Fruit fly (Drosophila melanogaster) whole organism, embryonic: Measurements from ENCODE around the gene CG1801.
A peak's percentile ranks its signal among the peaks of the same experiment; 100 is the strongest.

Experiments
- Ada2b ChIP-seq: fragments of 200-800 bp; sonication (Bioruptor generic); IDR thresholded peaks from 2 replicates; pipeline ENCODE4 v1.3.6; 2022; ENCODE audit warnings: missing biosample characterization, missing genetic modification characterization
- Antp ChIP-seq: fragments of 200-800 bp; sonication (Bioruptor generic); optimal IDR thresholded peaks from 3 replicates; lab custom pipeline; 2016; ENCODE audit warnings: missing biosample characterization, missing genetic modification characterization
- Atf6 ChIP-seq: fragments of 200-800 bp; sonication (Bioruptor generic); IDR thresholded peaks from 2 replicates; pipeline ENCODE4 v1.3.6; 2022; ENCODE audit warnings: missing biosample characterization, missing genetic modification characterization
- BEAF-32 ChIP-seq: fragments of 200-800 bp; sonication (Bioruptor generic); optimal IDR thresholded peaks from 3 replicates; lab custom pipeline; 2017; ENCODE audit warnings: missing biosample characterization, missing genetic modification characterization, mild to moderate bottlenecking, moderate library complexity, missing genetic modification reagents
- Blimp-1 ChIP-seq: fragments of 200-800 bp; sonication (Bioruptor generic); optimal IDR thresholded peaks from 3 replicates; lab custom pipeline; 2018; ENCODE audit warnings: missing biosample characterization, missing genetic modification characterization, mild to moderate bottlenecking, moderate library complexity, missing genetic modification reagents
- BtbVII ChIP-seq: fragments of 200-800 bp; sonication (Bioruptor generic); optimal IDR thresholded peaks from 3 replicates; lab custom pipeline; 2017; ENCODE audit warnings: missing biosample characterization, mild to moderate bottlenecking, missing genetic modification characterization
- CG10147 ChIP-seq: fragments of 200-800 bp; sonication (Bioruptor generic); optimal IDR thresholded peaks from 2 replicates; lab custom pipeline; 2019; ENCODE audit warnings: missing biosample characterization, mild to moderate bottlenecking, missing genetic modification characterization, moderate library complexity
- CG11247 ChIP-seq: fragments of 200-800 bp; sonication (Bioruptor generic); IDR thresholded peaks from 2 replicates; pipeline ENCODE4 v1.3.6; 2022; ENCODE audit warnings: missing biosample characterization, missing genetic modification characterization
- CG12219 ChIP-seq: fragments of 200-800 bp; sonication (Bioruptor generic); optimal IDR thresholded peaks from 3 replicates; lab custom pipeline; 2018; ENCODE audit warnings: missing biosample characterization, mild to moderate bottlenecking, missing genetic modification characterization
- CG15601 ChIP-seq: fragments of 200-800 bp; sonication (Bioruptor generic); optimal IDR thresholded peaks from 3 replicates; lab custom pipeline; 2019; ENCODE audit warnings: missing biosample characterization, mild to moderate bottlenecking, missing genetic modification characterization, moderate library complexity
- CG17361 ChIP-seq: fragments of 200-800 bp; sonication (Bioruptor generic); IDR thresholded peaks from 3 replicates; pipeline ENCODE4 v1.3.6; 2022; ENCODE audit warnings: missing biosample characterization, missing genetic modification characterization
- CG17568 ChIP-seq: fragments of 200-800 bp; sonication (Bioruptor generic); optimal IDR thresholded peaks from 2 replicates; lab custom pipeline; 2018; ENCODE audit warnings: missing biosample characterization, mild to moderate bottlenecking, missing genetic modification characterization, moderate library complexity
- CG18262 ChIP-seq: fragments of 200-800 bp; optimal IDR thresholded peaks from 3 replicates; lab custom pipeline; 2019; ENCODE audit warnings: missing biosample characterization, mild to moderate bottlenecking, missing genetic modification characterization, moderate library complexity
- CG2678 ChIP-seq: fragments of 200-800 bp; sonication (Bioruptor generic); optimal IDR thresholded peaks from 3 replicates; lab custom pipeline; 2019; ENCODE audit warnings: missing biosample characterization, mild to moderate bottlenecking, missing genetic modification characterization, moderate library complexity
- CG31224 ChIP-seq: fragments of 200-800 bp; sonication (Bioruptor generic); IDR thresholded peaks from 2 replicates; pipeline ENCODE4 v1.3.6; 2022; ENCODE audit warnings: missing biosample characterization, missing genetic modification characterization
- CG31388 ChIP-seq: fragments of 200-800 bp; sonication (Bioruptor generic); optimal IDR thresholded peaks from 2 replicates; lab custom pipeline; 2016; ENCODE audit warnings: missing biosample characterization, missing genetic modification characterization
- CG3163 ChIP-seq: fragments of 200-800 bp; sonication (Bioruptor generic); optimal IDR thresholded peaks from 3 replicates; lab custom pipeline; 2016; ENCODE audit warnings: missing biosample characterization, missing genetic modification characterization
- CG33213 ChIP-seq: fragments of 200-800 bp; sonication (Bioruptor generic); optimal IDR thresholded peaks from 3 replicates; lab custom pipeline; 2016; ENCODE audit warnings: missing biosample characterization, missing genetic modification characterization
- CG4282 ChIP-seq: fragments of 200-800 bp; sonication (Bioruptor generic); optimal IDR thresholded peaks from 2 replicates; lab custom pipeline; 2016; ENCODE audit warnings: missing biosample characterization, missing genetic modification characterization
- CG4854 ChIP-seq: fragments of 200-800 bp; sonication (Bioruptor generic); optimal IDR thresholded peaks from 2 replicates; lab custom pipeline; 2016; ENCODE audit warnings: missing biosample characterization, missing genetic modification characterization, inconsistent platforms
- CG6689 ChIP-seq: fragments of 200-800 bp; sonication (Bioruptor generic); IDR thresholded peaks from 2 replicates; pipeline ENCODE4 v1.3.6; 2022; ENCODE audit warnings: missing biosample characterization, missing genetic modification characterization
- CG6854 ChIP-seq: fragments of 200-800 bp; sonication (Bioruptor generic); optimal IDR thresholded peaks from 3 replicates; lab custom pipeline; 2017; ENCODE audit warnings: missing biosample characterization, mild to moderate bottlenecking, missing genetic modification characterization
- CG9437 ChIP-seq: fragments of 200-800 bp; sonication (Bioruptor generic); optimal IDR thresholded peaks from 2 replicates; lab custom pipeline; 2018; ENCODE audit warnings: missing biosample characterization, mild to moderate bottlenecking, missing genetic modification characterization
- CG9797 ChIP-seq: fragments of 200-800 bp; sonication (Bioruptor generic); optimal IDR thresholded peaks from 3 replicates; lab custom pipeline; 2018; ENCODE audit warnings: missing biosample characterization, mild to moderate bottlenecking, missing genetic modification characterization
- Drgx ChIP-seq: fragments of 200-800 bp; sonication (Bioruptor generic); IDR thresholded peaks from 2 replicates; pipeline ENCODE4 v1.3.6; 2022; ENCODE audit warnings: missing biosample characterization, missing genetic modification characterization
- Eip74EF ChIP-seq, 2 experiments: fragments of 200-800 bp in 1 of 2; fragments of >200 bp in 1 of 2; sonication (Bioruptor generic) in 1 of 2; optimal IDR thresholded peaks; 2 replicates each; lab custom pipeline; 2017 to 2019; ENCODE audit warnings: missing biosample characterization in 2 of 2, missing genetic modification characterization in 2 of 2, mild to moderate bottlenecking in 1 of 2, moderate library complexity in 1 of 2
- H2.0 ChIP-seq: fragments of 200-800 bp; sonication (Bioruptor generic); IDR thresholded peaks from 2 replicates; pipeline ENCODE4 v1.3.6; 2022; ENCODE audit warnings: missing biosample characterization, missing genetic modification characterization
- HLH3B ChIP-seq: fragments of 200-800 bp; sonication (Bioruptor generic); IDR thresholded peaks from 2 replicates; pipeline ENCODE4 v1.3.6; 2022; ENCODE audit warnings: missing biosample characterization, missing genetic modification characterization
- HLH54F ChIP-seq: fragments of 200-800 bp; sonication (Bioruptor generic); optimal IDR thresholded peaks from 3 replicates; lab custom pipeline; 2016; ENCODE audit warnings: missing biosample characterization, missing genetic modification characterization
- Mrtf ChIP-seq: fragments of 200-800 bp; sonication (Bioruptor generic); IDR thresholded peaks from 3 replicates; pipeline ENCODE4 v1.3.6; 2022; ENCODE audit warnings: missing biosample characterization, missing genetic modification characterization
- Neu2 ChIP-seq: fragments of 200-800 bp; sonication (Bioruptor generic); optimal IDR thresholded peaks from 3 replicates; lab custom pipeline; 2016; ENCODE audit warnings: missing biosample characterization, missing genetic modification characterization, borderline replicate concordance
- Sin3A ChIP-seq: fragments of >200 bp; optimal IDR thresholded peaks from 2 replicates; lab custom pipeline; 2018
- abd-A ChIP-seq: fragments of 200-800 bp; sonication (Bioruptor generic); optimal IDR thresholded peaks from 3 replicates; lab custom pipeline; 2019; ENCODE audit warnings: missing biosample characterization, mild to moderate bottlenecking, missing genetic modification characterization, moderate library complexity
- da ChIP-seq: fragments of 200-800 bp; sonication (Bioruptor generic); optimal IDR thresholded peaks from 2 replicates; lab custom pipeline; 2016; ENCODE audit warnings: missing biosample characterization, missing genetic modification characterization
- emc ChIP-seq: fragments of 200-800 bp; sonication (Bioruptor generic); optimal IDR thresholded peaks from 2 replicates; lab custom pipeline; 2016; ENCODE audit warnings: missing biosample characterization, missing genetic modification characterization
- exex ChIP-seq: fragments of 200-800 bp; sonication (Bioruptor generic); optimal IDR thresholded peaks from 4 replicates; lab custom pipeline; 2018; ENCODE audit warnings: missing biosample characterization, mild to moderate bottlenecking, missing genetic modification characterization, moderate library complexity
- fd3F ChIP-seq: fragments of 200-800 bp; sonication (Bioruptor generic); optimal IDR thresholded peaks from 2 replicates; lab custom pipeline; 2018; ENCODE audit warnings: missing biosample characterization, mild to moderate bottlenecking, missing genetic modification characterization, moderate library complexity
- fd96Cb ChIP-seq: fragments of 200-800 bp; sonication (Bioruptor generic); optimal IDR thresholded peaks from 2 replicates; lab custom pipeline; 2018; ENCODE audit warnings: missing biosample characterization, mild to moderate bottlenecking, missing genetic modification characterization, moderate library complexity
- gsb ChIP-seq: fragments of 200-800 bp; sonication (Bioruptor generic); IDR thresholded peaks from 2 replicates; pipeline ENCODE4 v1.3.6; 2022; ENCODE audit warnings: missing biosample characterization, missing genetic modification characterization
- kni ChIP-seq: fragments of 200-800 bp; sonication (Bioruptor generic); optimal IDR thresholded peaks from 3 replicates; lab custom pipeline; 2017; ENCODE audit warnings: mild to moderate bottlenecking, missing biosample characterization, missing genetic modification reagents, missing genetic modification characterization
- mld ChIP-seq: fragments of 200-800 bp; sonication (Bioruptor generic); IDR thresholded peaks from 3 replicates; pipeline ENCODE4 v1.3.6; 2022; ENCODE audit warnings: missing biosample characterization, missing genetic modification characterization; ENCODE audit not compliant: partially characterized antibody
- nmo ChIP-seq: fragments of 200-800 bp; sonication (Bioruptor generic); optimal IDR thresholded peaks from 2 replicates; lab custom pipeline; 2018; ENCODE audit warnings: missing biosample characterization, mild to moderate bottlenecking, missing genetic modification characterization, moderate library complexity
- pros ChIP-seq: fragments of 200-800 bp; sonication (Bioruptor generic); optimal IDR thresholded peaks from 3 replicates; lab custom pipeline; 2019; ENCODE audit warnings: missing biosample characterization, mild to moderate bottlenecking, missing genetic modification characterization, moderate library complexity
- stc ChIP-seq: fragments of 200-800 bp; sonication (Bioruptor generic); IDR thresholded peaks from 2 replicates; pipeline ENCODE4 v1.3.6; 2022; ENCODE audit warnings: missing biosample characterization, missing genetic modification characterization
- stwl ChIP-seq: fragments of 200-800 bp; sonication (Bioruptor generic); optimal IDR thresholded peaks from 3 replicates; lab custom pipeline; 2018; ENCODE audit warnings: missing biosample characterization, mild to moderate bottlenecking, missing genetic modification characterization, moderate library complexity
- tio ChIP-seq: fragments of 200-800 bp; sonication (Bioruptor generic); optimal IDR thresholded peaks from 2 replicates; lab custom pipeline; 2017; ENCODE audit warnings: missing biosample characterization, missing genetic modification characterization, inconsistent platforms
- tx ChIP-seq: fragments of 200-800 bp; sonication (Bioruptor generic); optimal IDR thresholded peaks from 2 replicates; lab custom pipeline; 2016; ENCODE audit warnings: missing biosample characterization, missing genetic modification characterization
- unpg ChIP-seq: fragments of 200-800 bp; sonication (Bioruptor generic); optimal IDR thresholded peaks from 3 replicates; lab custom pipeline; 2018; ENCODE audit warnings: missing biosample characterization, mild to moderate bottlenecking, missing genetic modification characterization, moderate library complexity
- vnd ChIP-seq: fragments of 200-800 bp; sonication (Bioruptor generic); IDR thresholded peaks from 3 replicates; pipeline ENCODE4 v1.3.6; 2022; ENCODE audit warnings: missing biosample characterization, missing genetic modification characterization; ENCODE audit not compliant: partially characterized antibody
- zen2 ChIP-seq: fragments of 200-800 bp; sonication (Bioruptor generic); IDR thresholded peaks from 3 replicates; pipeline ENCODE4 v1.3.6; 2022; ENCODE audit warnings: missing biosample characterization, missing genetic modification characterization; ENCODE audit not compliant: partially characterized antibody

CG1801 gene

DNA sequence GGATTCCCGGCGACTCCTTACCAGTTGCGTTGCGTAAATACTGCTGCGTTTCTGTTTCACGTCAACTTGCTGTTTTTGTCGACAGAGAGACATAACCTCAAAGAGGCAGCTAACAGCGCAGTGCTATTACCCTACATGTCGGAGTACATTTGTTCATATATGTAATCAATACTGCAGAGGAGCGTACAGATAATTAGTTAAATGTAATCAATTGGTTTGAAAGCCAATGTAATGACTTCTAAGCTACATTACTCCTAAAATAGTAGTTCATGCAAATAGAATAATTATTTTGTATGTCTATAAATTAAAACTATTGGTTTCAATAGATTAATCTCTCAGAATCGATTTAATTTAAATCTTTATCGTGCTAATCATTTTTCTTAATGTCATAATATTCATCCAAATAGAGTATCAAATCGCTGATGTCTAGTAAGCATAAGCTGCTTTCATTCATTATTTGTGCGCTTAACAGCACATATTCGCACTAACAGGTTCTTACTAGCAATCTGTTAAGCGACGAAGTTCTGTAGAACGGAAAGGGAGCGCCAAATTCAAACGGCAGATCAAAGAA, 2.0 kb upstream of the CG1801 start, which contains the start of the genes SLIRP1 and anox (continued):
- TF ChIP-seq gsb (GFP tag; lab: Robert Waterston, UW) (peak; percentile 58), CG6854 (peak; percentile 77), nmo (GFP tag; lab: Kevin White, UChicago) (peak; percentile 95), CG17361 (GFP tag; lab: Robert Waterston, UW) (peak; percentile 95), BtbVII (peak; percentile 79), stc (GFP tag; lab: Robert Waterston, UW) (peak; percentile 58), mld (GFP tag; lab: Robert Waterston, UW) (no peak), Neu2 (GFP tag; lab: Kevin White, UChicago) (no peak), fd96Cb (tag; lab: Kevin White, UChicago) (peak; percentile 89), CG12219 (peak; percentile 83), CG2678 (tag; lab: Kevin White, UChicago) (peak; percentile 95), fd3F (GFP tag; lab: Kevin White, UChicago) (peak; percentile 78), CG4282 (GFP tag; lab: Kevin White, UChicago) (no peak), CG9797 (GFP tag; lab: Kevin White, UChicago) (peak; percentile 14), pros (GFP tag; lab: Kevin White, UChicago) (peak; percentile 18), zen2 (GFP tag; lab: Robert Waterston, UW) (no peak), CG15601 (tag; lab: Kevin White, UChicago) (peak; percentile 86), CG31388 (GFP tag; lab: Kevin White, UChicago) (peak; percentile 47), CG33213 (GFP tag; lab: Kevin White, UChicago) (peak; percentile 45), CG17568 (GFP tag; lab: Kevin White, UChicago) (no peak), H2.0 (GFP tag; lab: Robert Waterston, UW) (peak; percentile 58; the same call in 1 of the 2 replicates), tio (no peak), Antp (GFP tag; lab: Kevin White, UChicago) (peak; percentile 65), da (no peak), CG11247 (GFP tag; lab: Robert Waterston, UW) (peak; percentile 73), exex (peak; percentile 79), HLH54F (GFP tag; lab: Kevin White, UChicago) (peak; percentile 77), kni (GFP tag; lab: Kevin White, UChicago) (peak; percentile 66), Mrtf (GFP tag; lab: Robert Waterston, UW) (peak; percentile 60; the same call in 1 of the 3 replicates), CG10147 (GFP tag; lab: Kevin White, UChicago) (peak; percentile 92), Blimp-1 (GFP tag; lab: Kevin White, UChicago) (peak; percentile 78), Drgx (GFP tag; lab: Robert Waterston, UW) (peak; percentile 66), tx (GFP tag; lab: Kevin White, UChicago) (peak; percentile 69), CG9437 (GFP tag; lab: Kevin White, UChicago) (peak; percentile 97), Sin3A (lab: Kevin White, UChicago) (no peak), Atf6 (GFP tag; lab: Robert Waterston, UW) (peak; percentile 81), CG31224 (peak; percentile 61), CG3163 (peak; percentile 39), CG6689 (GFP tag; lab: Robert Waterston, UW) (peak; percentile 89), BEAF-32 (GFP tag; lab: Kevin White, UChicago) (peak; percentile 25), HLH3B (GFP tag; lab: Robert Waterston, UW) (peak; percentile 73), vnd (no peak), stwl (tag; lab: Kevin White, UChicago) (peak; percentile 23), unpg (peak; percentile 89), Ada2b (peak; percentile 62), CG18262 (tag; lab: Kevin White, UChicago) (peak; percentile 93), Eip74EF (GFP tag; optimal IDR thresholded peaks at IDR 0.05; lab: Kevin White, UChicago) (peak in 1 of 2 experiments; percentile 86), CG4854 (GFP tag; lab: Kevin White, UChicago) (peak; percentile 63), emc (GFP tag; lab: Kevin White, UChicago) (no peak), abd-A (no peak)
